Fruit fly (Drosophila melanogaster): ENCODE data around the gene CG6138.

Gene CG6138

dm6 chr2L:10552807-10553206, 14.2 kb upstream of the CG6138 start (continued):
- TF ChIP-seq Taf1 (GFP tag; IDR thresholded peaks at IDR 0.05) (no peak), CG33213 (GFP tag; optimal IDR thresholded peaks at IDR 0.05) (peak; percentile 6), CG9797 (GFP tag; optimal IDR thresholded peaks at IDR 0.05) (no peak), CG4854 (GFP tag; optimal IDR thresholded peaks at IDR 0.05) (no peak), dati (GFP tag; IDR thresholded peaks at IDR 0.05) (no peak), CG8281 (tag; optimal IDR thresholded peaks at IDR 0.05) (peak; percentile 17), CG30431 (GFP tag; optimal IDR thresholded peaks at IDR 0.05) (no peak), CG9609 (GFP tag; optimal IDR thresholded peaks at IDR 0.05) (no peak), pnt (GFP tag; optimal IDR thresholded peaks at IDR 0.05) (no peak), MBD-R2 (GFP tag; IDR thresholded peaks at IDR 0.05) (no peak), Pdp1 (GFP tag; optimal IDR thresholded peaks at IDR 0.05) (peak in 1 of 2 experiments; percentile 15), Bdp1 (GFP tag; optimal IDR thresholded peaks at IDR 0.05) (peak; percentile 43), CG1529 (GFP tag; optimal IDR thresholded peaks at IDR 0.05) (peak; percentile 25), ATbp (GFP tag; optimal IDR thresholded peaks at IDR 0.05) (peak; percentile 33), sob (GFP tag; IDR thresholded peaks at IDR 0.05) (peak; percentile 58; the same call in 1 of the 2 replicates), gem (tag; optimal IDR thresholded peaks at IDR 0.05) (peak; percentile 54), Atf3 (GFP tag; optimal IDR thresholded peaks at IDR 0.05) (no peak), ac (GFP tag; optimal IDR thresholded peaks at IDR 0.05) (peak; percentile 37), CG10209 (GFP tag; optimal IDR thresholded peaks at IDR 0.05) (peak; percentile 62), CG1792 (GFP tag; optimal IDR thresholded peaks at IDR 0.05) (peak; percentile 21), pb (GFP tag; optimal IDR thresholded peaks at IDR 0.05) (no peak), z (GFP tag; IDR thresholded peaks at IDR 0.05) (0 out of 3 replicates have a peak, but pooled peaks have one; percentile 39), peb (GFP tag; IDR thresholded peaks at IDR 0.05) (0 out of 2 replicates have a peak, but pooled peaks have one; percentile 10), CG10321 (GFP tag; IDR thresholded peaks at IDR 0.05) (peak; percentile 42; the same call in 1 of the 2 replicates), ind (GFP tag; optimal IDR thresholded peaks at IDR 0.05) (no peak), twi (tag; optimal IDR thresholded peaks at IDR 0.05) (peak; percentile 27), Opbp (GFP tag; IDR thresholded peaks at IDR 0.05; ENCODE audit: partially characterized antibody) (no peak), CG11247 (GFP tag; IDR thresholded peaks at IDR 0.05) (no peak), chif (GFP tag; optimal IDR thresholded peaks at IDR 0.05) (peak; percentile 21 to 42), CG8359 (GFP tag; optimal IDR thresholded peaks at IDR 0.05; ENCODE audit: borderline replicate concordance) (peak; percentile 33), Ravus (GFP tag; IDR thresholded peaks at IDR 0.05) (no peak), CG14710 (tag; optimal IDR thresholded peaks at IDR 0.05) (peak; percentile 49), Drgx (GFP tag; IDR thresholded peaks at IDR 0.05) (no peak), gro (GFP tag; optimal IDR thresholded peaks at IDR 0.05) (no peak), CG13123 (GFP tag; optimal IDR thresholded peaks at IDR 0.05) (peak; percentile 28), CG43689 (GFP tag; IDR thresholded peaks at IDR 0.05) (no peak)

- TF ChIP-seq Abd-B (GFP tag; optimal IDR thresholded peaks at IDR 0.05) = peak; percentile 20
- TF ChIP-seq Atf6 (GFP tag; IDR thresholded peaks at IDR 0.05) = no peak
- TF ChIP-seq twi (tag; optimal IDR thresholded peaks at IDR 0.05) = peak; percentile 76
- TF ChIP-seq eve (GFP tag; optimal IDR thresholded peaks at IDR 0.05) = no peak
- peak; percentile 5 for TF ChIP-seq Vsx1 (GFP tag; optimal IDR thresholded peaks at IDR 0.05)
- TF ChIP-seq CG13624 (GFP tag; optimal IDR thresholded peaks at IDR 0.05) = no peak
- no peak for TF ChIP-seq CG4707 (GFP tag; optimal IDR thresholded peaks at IDR 0.05)
- no peak for TF ChIP-seq nom (GFP tag; optimal IDR thresholded peaks at IDR 0.05)
- TF ChIP-seq CG6689 (GFP tag; IDR thresholded peaks at IDR 0.05) = peak; percentile 49; the same call in 1 of the 2 replicates
- TF ChIP-seq CG14965 (GFP tag; optimal IDR thresholded peaks at IDR 0.05; ENCODE audit: borderline replicate concordance) = no peak
- TF ChIP-seq gcm (GFP tag; optimal IDR thresholded peaks at IDR 0.05) = peak; percentile 6
- no peak for TF ChIP-seq ATbp (GFP tag; optimal IDR thresholded peaks at IDR 0.05)
- TF ChIP-seq CG11247 (GFP tag; IDR thresholded peaks at IDR 0.05) = no peak
- no peak for TF ChIP-seq ro (GFP tag; IDR thresholded peaks at IDR 0.05)
- TF ChIP-seq C15 (GFP tag; IDR thresholded peaks at IDR 0.05) = no peak
- no peak for TF ChIP-seq Dbx (GFP tag; IDR thresholded peaks at IDR 0.05)
- no peak for TF ChIP-seq BtbVII (GFP tag; optimal IDR thresholded peaks at IDR 0.05)
- no peak for TF ChIP-seq Sry-δ (GFP tag; optimal IDR thresholded peaks at IDR 0.05)
- no peak for TF ChIP-seq bsh (GFP tag; optimal IDR thresholded peaks at IDR 0.05)
Observed at dm6 chr2L:10553692-10554091, 13.4 kb upstream of the CG6138 start.

Measured in whole organism, embryonic.